Worm (Caenorhabditis elegans): Measurements from ENCODE around the gene prdx-3.

Gene prdx-3

DNA sequence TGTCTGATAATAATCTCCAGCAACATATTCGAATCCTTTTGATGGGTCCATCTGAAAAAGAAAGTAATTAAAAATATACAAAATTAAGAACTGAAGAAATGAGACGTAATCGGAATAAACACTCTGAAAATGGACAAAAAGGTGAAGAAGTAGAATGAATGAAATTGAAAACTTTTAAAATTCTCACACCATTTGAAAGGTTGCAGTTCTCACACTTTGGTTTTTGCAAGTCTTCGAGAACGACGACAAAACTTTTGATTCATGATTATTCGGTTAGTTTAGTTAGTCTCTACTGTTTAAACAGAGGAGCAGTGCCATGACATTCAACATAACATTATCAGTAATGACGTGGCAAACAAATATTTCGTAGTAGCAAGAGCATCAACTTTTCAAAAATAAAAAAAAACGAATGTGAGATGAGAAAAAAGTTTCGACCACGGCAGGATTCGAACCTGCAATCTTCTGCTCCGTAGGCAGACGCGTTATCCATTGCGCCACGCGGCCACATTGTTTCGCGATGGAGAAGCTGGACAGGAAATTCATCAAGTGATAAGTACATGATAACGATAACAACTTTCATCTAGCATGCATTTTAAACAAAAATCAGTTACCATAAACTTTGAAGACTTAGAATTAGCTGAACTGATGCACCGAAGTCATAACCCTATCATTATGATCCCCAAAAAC, 42.8 kb downstream of the prdx-3 start, which contains the start of gene ceh-43 (continued):
- TF ChIP-seq nhr-42 (GFP tag; IDR thresholded peaks at IDR 0.05), result 0 out of 2 replicates have a peak, but pooled peaks have one; percentile 28
- TF ChIP-seq snpc-1.2 (GFP tag; IDR thresholded peaks at IDR 0.05), result 0 out of 2 replicates have a peak, but pooled peaks have one; percentile 14
- no peak for TF ChIP-seq R02D3.7 (tag; optimal IDR thresholded peaks at IDR 0.05)
- TF ChIP-seq lin-38 (GFP tag; IDR thresholded peaks at IDR 0.05), result peak; percentile 64
- TF ChIP-seq ztf-11 (tag; optimal IDR thresholded peaks at IDR 0.05), result no peak
- TF ChIP-seq nhr-102 (tag; optimal IDR thresholded peaks at IDR 0.05), result no peak
- TF ChIP-seq F37D6.2 (tag; optimal IDR thresholded peaks at IDR 0.05), result no peak
- no peak for TF ChIP-seq ceh-82 (tag; optimal IDR thresholded peaks at IDR 0.05)
- TF ChIP-seq lin-13 (GFP tag; optimal IDR thresholded peaks at IDR 0.05), result no peak
- no peak for TF ChIP-seq zip-11 (GFP tag; IDR thresholded peaks at IDR 0.05)
- no peak for TF ChIP-seq zip-2 (tag; optimal IDR thresholded peaks at IDR 0.05)
- TF ChIP-seq set-16 (GFP tag; IDR thresholded peaks at IDR 0.05), result no peak
- no peak for TF ChIP-seq lin-39 (tag; optimal IDR thresholded peaks at IDR 0.05)
- no peak for TF ChIP-seq php-3 (GFP tag; IDR thresholded peaks at IDR 0.05)
- TF ChIP-seq zag-1 (tag; optimal IDR thresholded peaks at IDR 0.05), result no peak
- TF ChIP-seq Y105C5A.15 (GFP tag; IDR thresholded peaks at IDR 0.05), result no peak
- TF ChIP-seq hif-1 (tag; optimal IDR thresholded peaks at IDR 0.05), result no peak
- TF ChIP-seq sdz-12 (GFP tag; optimal IDR thresholded peaks at IDR 0.05), result no peak

DNA sequence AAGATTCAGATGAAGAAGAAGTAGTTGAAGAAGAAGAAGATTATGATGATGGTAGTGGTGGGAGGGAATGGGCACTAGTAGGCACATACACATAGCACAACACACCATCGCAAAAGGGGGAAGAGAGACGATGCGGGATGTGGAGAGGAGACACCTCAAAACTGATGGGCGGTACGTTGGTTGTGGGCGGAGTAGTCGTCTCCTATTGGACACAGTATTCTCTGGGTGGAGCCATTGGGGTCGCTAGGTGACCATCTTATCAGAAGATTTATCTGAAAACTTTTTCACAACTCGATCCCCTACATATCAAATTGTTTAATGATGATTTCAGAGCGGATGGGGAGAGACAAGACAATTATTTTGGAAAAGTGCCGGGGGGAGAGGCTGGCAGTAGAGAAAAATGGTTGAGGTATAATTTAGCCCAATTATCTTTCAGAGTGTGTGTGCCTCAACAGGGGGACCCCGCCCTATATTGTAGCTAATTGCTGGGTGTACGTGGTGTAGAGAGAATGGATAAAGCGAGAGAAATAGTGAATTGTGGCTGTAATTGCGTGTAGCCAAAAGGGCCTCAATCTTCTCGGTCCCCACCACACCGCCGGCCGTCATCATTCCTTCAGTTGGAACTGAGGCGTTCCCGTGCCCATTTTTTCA, 43.7 kb downstream of the prdx-3 start:
- TF ChIP-seq tra-1 (GFP tag; IDR thresholded peaks at IDR 0.05) (no peak), unc-39 (tag; optimal IDR thresholded peaks at IDR 0.05) (no peak), nhr-102 (tag; optimal IDR thresholded peaks at IDR 0.05) (no peak), duxl-1 (tag; optimal IDR thresholded peaks at IDR 0.05; ENCODE audit: poor library complexity) (no peak), mep-1 (tag; optimal IDR thresholded peaks at IDR 0.05) (no peak), D1046.2 (GFP tag; IDR thresholded peaks at IDR 0.05) (0 out of 2 replicates have a peak, but pooled peaks have one; percentile 18)

- TF ChIP-seq unc-62 (GFP tag; optimal IDR thresholded peaks at IDR 0.05 in 1 of 2) (no peak), unc-62 (tag; optimal IDR thresholded peaks at IDR 0.05) (no peak), attf-4 (tag; optimal IDR thresholded peaks at IDR 0.05) (no peak), snpc-4 (tag; optimal IDR thresholded peaks at IDR 0.05) (no peak), aha-1 (tag) (peak; percentile 61)
Observed at ce11 chrIII:4452749-4453148, 45.5 kb downstream of the prdx-3 start.

DNA sequence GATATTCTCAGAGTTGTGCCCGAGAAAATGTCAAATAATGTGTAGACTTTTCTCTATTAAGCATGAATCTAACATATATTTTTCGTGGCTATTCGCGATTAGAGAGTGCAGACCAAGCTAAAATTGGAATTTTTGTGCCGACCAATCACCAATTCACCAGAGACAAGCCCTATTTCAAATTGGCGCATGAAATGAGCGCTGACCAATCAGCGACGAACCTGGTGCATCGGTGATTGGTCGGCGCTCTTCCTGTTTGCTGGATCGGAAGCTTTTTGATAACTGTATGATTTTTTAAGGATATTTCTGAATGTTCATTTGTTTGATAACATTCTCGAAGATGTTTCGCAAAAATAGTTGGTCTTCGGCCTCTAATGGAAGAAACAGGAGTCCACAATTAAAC, 46.1 kb downstream of the prdx-3 start:
- TF ChIP-seq madf-5 (GFP tag; IDR thresholded peaks at IDR 0.05) (0 out of 4 replicates have a peak, but pooled peaks of 1 of the 2 experiments have one; percentile 47), ceh-82 (tag; optimal IDR thresholded peaks at IDR 0.05) (no peak)

DNA sequence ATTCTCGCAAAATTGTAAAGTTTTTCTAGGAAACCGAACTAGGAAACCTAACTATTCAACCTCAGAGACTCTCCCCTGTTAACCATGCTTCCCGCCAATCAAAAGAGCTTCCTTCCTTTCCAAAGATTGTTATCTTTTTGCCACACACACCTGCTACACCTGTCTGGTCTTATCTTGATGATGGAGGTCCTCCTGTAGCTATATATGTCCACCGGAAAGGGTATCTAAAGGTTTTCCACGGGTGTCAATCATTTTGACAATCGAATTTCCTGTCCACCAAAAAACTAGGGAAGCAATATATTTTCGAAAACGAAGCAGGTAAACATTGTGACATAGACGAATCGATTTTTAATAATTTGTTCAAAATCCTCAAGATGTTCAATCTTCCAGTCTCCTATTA, 46.5 kb downstream of the prdx-3 start:
- TF ChIP-seq unc-62 (GFP tag; optimal IDR thresholded peaks at IDR 0.05 in 1 of 2), result peak in 1 of 2 experiments; percentile 42
- TF ChIP-seq unc-62 (tag; optimal IDR thresholded peaks at IDR 0.05), result no peak
- TF ChIP-seq T20F7.1 (GFP tag; optimal IDR thresholded peaks at IDR 0.05), result no peak

ce11 chrIII:4454919-4455318, 47.7 kb downstream of the prdx-3 start:
- TF ChIP-seq spr-3 (GFP tag; optimal IDR thresholded peaks at IDR 0.05) (no peak), daf-12 (tag; optimal IDR thresholded peaks at IDR 0.05) (no peak), unc-62 (GFP tag; optimal IDR thresholded peaks at IDR 0.05 in 1 of 2) (peak in 1 of 2 experiments; percentile 13), unc-62 (tag; optimal IDR thresholded peaks at IDR 0.05) (no peak), nhr-42 (GFP tag; IDR thresholded peaks at IDR 0.05) (no peak)

Measured in whole organism, L4 larva.